Fruit fly (Drosophila melanogaster): ENCODE data around the gene Daao2.

The Daao2 gene

dm6 chr2L:6787029-6787972, 15.5 kb upstream of the Daao2 start (continued):
- no peak for TF ChIP-seq usp (GFP tag; optimal IDR thresholded peaks at IDR 0.05)
- peak; percentile 88 for TF ChIP-seq CG10431 (GFP tag; optimal IDR thresholded peaks at IDR 0.05)
- peak; percentile 97 for TF ChIP-seq Hr3 (GFP tag; optimal IDR thresholded peaks at IDR 0.05)
- peak; percentile 88 for TF ChIP-seq ken (GFP tag; IDR thresholded peaks at IDR 0.05)
- peak; percentile 84 for TF ChIP-seq ewg (GFP tag; optimal IDR thresholded peaks at IDR 0.05)
- TF ChIP-seq Sin3A (optimal IDR thresholded peaks at IDR 0.05), result no peak
- no peak for TF ChIP-seq sc (optimal IDR thresholded peaks at IDR 0.05)
- peak; percentile 95 for TF ChIP-seq sc (GFP tag; optimal IDR thresholded peaks at IDR 0.05)
- TF ChIP-seq CG6813 (GFP tag; optimal IDR thresholded peaks at IDR 0.05), result peak; percentile 83
- TF ChIP-seq lola (GFP tag; optimal IDR thresholded peaks at IDR 0.05), result peak in 2 of 3 experiments; percentile 31 to 96
- peak; percentile 81 for TF ChIP-seq CG11093 (GFP tag; IDR thresholded peaks at IDR 0.05)
- TF ChIP-seq CG42726 (GFP tag; IDR thresholded peaks at IDR 0.05; ENCODE audit: partially characterized antibody), result peak; percentile 6; the same call in 1 of the 2 replicates
- TF ChIP-seq CG12769 (tag; optimal IDR thresholded peaks at IDR 0.05), result peak; percentile 92
- TF ChIP-seq CG7271 (tag; optimal IDR thresholded peaks at IDR 0.05), result peak; percentile 62
- peak in 2 of 3 experiments; percentile 88 to 91 for TF ChIP-seq Stat92E (GFP tag; optimal IDR thresholded peaks at IDR 0.05)
- peak; percentile 97 for TF ChIP-seq bcd (GFP tag; optimal IDR thresholded peaks at IDR 0.05)
- TF ChIP-seq HLH4C (GFP tag; IDR thresholded peaks at IDR 0.05; ENCODE audit: partially characterized antibody), result peak; percentile 47; the same call in 1 of the 3 replicates
- TF ChIP-seq CG12071 (GFP tag; optimal IDR thresholded peaks at IDR 0.05), result peak; percentile 87
- peak; percentile 89 for TF ChIP-seq CG7357 (GFP tag; IDR thresholded peaks at IDR 0.05)
- peak; percentile 93 for TF ChIP-seq Hmx (GFP tag; optimal IDR thresholded peaks at IDR 0.05)
- peak; percentile 92 for TF ChIP-seq CG34376 (GFP tag; optimal IDR thresholded peaks at IDR 0.05)
- TF ChIP-seq CG8290 (GFP tag; optimal IDR thresholded peaks at IDR 0.05), result peak; percentile 92
- peak; percentile 66 to 89 for TF ChIP-seq CG8290 (tag; optimal IDR thresholded peaks at IDR 0.05)
- peak; percentile 97 for TF ChIP-seq CG13424 (tag; optimal IDR thresholded peaks at IDR 0.05)
- TF ChIP-seq luna (GFP tag; optimal IDR thresholded peaks at IDR 0.05), result peak; percentile 94
- TF ChIP-seq dm (GFP tag; optimal IDR thresholded peaks at IDR 0.05), result peak; percentile 94
- peak; percentile 81 for TF ChIP-seq CG15514 (GFP tag; optimal IDR thresholded peaks at IDR 0.05)
- TF ChIP-seq ab (GFP tag; optimal IDR thresholded peaks at IDR 0.05), result peak; percentile 70
- TF ChIP-seq Scr (GFP tag; IDR thresholded peaks at IDR 0.05; ENCODE audit: partially characterized antibody), result no peak; the same call in 1 of the 2 replicates
- TF ChIP-seq CG9215 (GFP tag; IDR thresholded peaks at IDR 0.05), result peak; percentile 92
- peak; percentile 90 for TF ChIP-seq CG13123 (GFP tag; optimal IDR thresholded peaks at IDR 0.05)
- peak; percentile 97 for TF ChIP-seq zfh2 (GFP tag; optimal IDR thresholded peaks at IDR 0.05)
- peak; percentile 95 for TF ChIP-seq Xbp1 (GFP tag; optimal IDR thresholded peaks at IDR 0.05)
- TF ChIP-seq CG10979 (tag; optimal IDR thresholded peaks at IDR 0.05), result peak; percentile 96
- peak; percentile 99 for TF ChIP-seq Ets65A (GFP tag)
- TF ChIP-seq sob (GFP tag; IDR thresholded peaks at IDR 0.05), result peak; percentile 77
- TF ChIP-seq cg (GFP tag; optimal IDR thresholded peaks at IDR 0.05), result peak; percentile 93
- TF ChIP-seq CG13624 (GFP tag; optimal IDR thresholded peaks at IDR 0.05), result peak; percentile 97
- TF ChIP-seq fru (optimal IDR thresholded peaks at IDR 0.05), result no peak
- peak; percentile 94 for TF ChIP-seq CG1602 (GFP tag; optimal IDR thresholded peaks at IDR 0.05)
- peak; percentile 64 for TF ChIP-seq oc (tag; optimal IDR thresholded peaks at IDR 0.05)
- TF ChIP-seq Hr39 (optimal IDR thresholded peaks at IDR 0.05), result no peak
- peak; percentile 18 for TF ChIP-seq BEAF-32 (GFP tag; optimal IDR thresholded peaks at IDR 0.05)
- peak; percentile 90 for TF ChIP-seq Myb (GFP tag; optimal IDR thresholded peaks at IDR 0.05)
- TF ChIP-seq zen2 (GFP tag; IDR thresholded peaks at IDR 0.05; ENCODE audit: partially characterized antibody), result peak; percentile 4; the same call in 2 of the 3 replicates
- TF ChIP-seq CG17186 (GFP tag; optimal IDR thresholded peaks at IDR 0.05), result peak; percentile 71
- no peak for TF ChIP-seq lov (optimal IDR thresholded peaks at IDR 0.05)
- peak; percentile 28; the same call in 2 of the 3 replicates for TF ChIP-seq lov (GFP tag; IDR thresholded peaks at IDR 0.05)
- peak; percentile 82 for TF ChIP-seq HLH3B (GFP tag; IDR thresholded peaks at IDR 0.05)

Data from whole organism, embryonic.